Worm (Caenorhabditis elegans) whole organism, L1 larva: ENCODE measurements around the gene fbxl-3.

Source experiments
- C04F5.9 ChIP-seq: sonication (generic microtip); optimal IDR thresholded peaks from 2 replicates; lab custom pipeline; 2016; ENCODE audit warnings: missing genetic modification characterization, missing compliant biosample characterization
- C16A3.4 ChIP-seq: fragments of 150-350 bp; optimal IDR thresholded peaks from 2 replicates; lab custom pipeline; 2014; ENCODE audit warnings: missing biosample characterization, missing genetic modification characterization
- Y116A8C.19 ChIP-seq: sonication (generic microtip); optimal IDR thresholded peaks from 2 replicates; lab custom pipeline; 2016; ENCODE audit warnings: missing compliant biosample characterization, missing genetic modification characterization, borderline replicate concordance
- aha-1 ChIP-seq: fragments of 150-350 bp; optimal IDR thresholded peaks from 2 replicates; lab custom pipeline; 2014; ENCODE audit warnings: missing biosample characterization, missing genetic modification characterization
- aly-2 ChIP-seq: fragments of 150-350 bp; optimal IDR thresholded peaks from 2 replicates; lab custom pipeline; 2014; ENCODE audit warnings: missing biosample characterization, missing genetic modification characterization
- ceh-63 ChIP-seq: fragments of 200-800 bp; sonication (Bioruptor generic); optimal IDR thresholded peaks from 2 replicates; lab custom pipeline; 2018; ENCODE audit warnings: mild to moderate bottlenecking, missing genetic modification characterization, missing compliant biosample characterization
- ceh-8 ChIP-seq: fragments of 200-800 bp; sonication (Bioruptor generic); optimal IDR thresholded peaks from 2 replicates; lab custom pipeline; 2018; ENCODE audit warnings: mild to moderate bottlenecking, missing genetic modification characterization, moderate library complexity, missing compliant biosample characterization
- ceh-90 ChIP-seq: sonication (generic microtip); optimal IDR thresholded peaks from 2 replicates; lab custom pipeline; 2016; ENCODE audit warnings: missing genetic modification characterization, missing compliant biosample characterization
- dsc-1 ChIP-seq: sonication (generic microtip); optimal IDR thresholded peaks from 2 replicates; lab custom pipeline; 2016; ENCODE audit warnings: mild to moderate bottlenecking, missing genetic modification characterization, missing compliant biosample characterization
- efl-1 ChIP-seq, 4 experiments: fragments of 150-350 bp; optimal IDR thresholded peaks in 3 of 4; peaks in 1 of 4; 1 replicate in 1 of 4; 2 replicates in 3 of 4; lab custom pipeline; 2014; ENCODE audit warnings: missing biosample characterization in 2 of 4, missing genetic modification characterization in 2 of 4, missing genetic modification reagents in 2 of 4
- egl-13 ChIP-seq: sonication (generic microtip); optimal IDR thresholded peaks from 2 replicates; lab custom pipeline; 2016; ENCODE audit warnings: missing genotype, missing genetic modification reagents, missing genetic modification characterization, missing compliant biosample characterization
- fos-1 ChIP-seq: fragments of 150-350 bp; optimal IDR thresholded peaks from 2 replicates; lab custom pipeline; 2014; ENCODE audit warnings: missing biosample characterization, missing genetic modification characterization
- grh-1 ChIP-seq: fragments of 200-800 bp; sonication (Bioruptor generic); IDR thresholded peaks from 2 replicates; pipeline ENCODE4 v1.3.6; 2022; ENCODE audit warnings: missing genetic modification reagents, missing genetic modification characterization, missing compliant biosample characterization
- hlh-17 ChIP-seq: fragments of 200-800 bp; sonication (Bioruptor generic); optimal IDR thresholded peaks from 2 replicates; lab custom pipeline; 2018; ENCODE audit warnings: missing genetic modification characterization, mild to moderate bottlenecking, missing compliant biosample characterization, moderate library complexity, borderline replicate concordance
- hlh-4 ChIP-seq: sonication (generic microtip); optimal IDR thresholded peaks from 2 replicates; lab custom pipeline; 2016; ENCODE audit warnings: mild to moderate bottlenecking, missing genetic modification characterization, missing compliant biosample characterization
- jun-1 ChIP-seq: fragments of 150-350 bp; optimal IDR thresholded peaks from 2 replicates; lab custom pipeline; 2014; ENCODE audit warnings: missing biosample characterization, missing genetic modification reagents, missing genetic modification characterization
- lin-13 ChIP-seq: fragments of 150-350 bp; optimal IDR thresholded peaks from 2 replicates; lab custom pipeline; 2014; ENCODE audit warnings: missing biosample characterization, missing genetic modification reagents, missing genetic modification characterization
- lin-14 ChIP-seq: fragments of 200-800 bp; sonication (Bioruptor generic); optimal IDR thresholded peaks from 2 replicates; lab custom pipeline; 2018; ENCODE audit warnings: mild to moderate bottlenecking, missing genetic modification characterization, moderate library complexity, missing compliant biosample characterization
- lin-15B ChIP-seq: fragments of 150-350 bp; sonication (generic microtip); optimal IDR thresholded peaks from 3 replicates; lab custom pipeline; 2014; ENCODE audit warnings: missing biosample characterization, missing genetic modification characterization
- lin-35 ChIP-seq, 2 experiments: fragments of 150-350 bp; optimal IDR thresholded peaks; 2 replicates each; lab custom pipeline; 2014; ENCODE audit warnings: missing biosample characterization in 2 of 2, missing genetic modification characterization in 2 of 2, missing genetic modification reagents in 2 of 2
- lin-39 ChIP-seq: fragments of 150-350 bp; optimal IDR thresholded peaks from 2 replicates; lab custom pipeline; 2014; ENCODE audit warnings: missing biosample characterization, missing genetic modification reagents, missing genetic modification characterization
- lir-3 ChIP-seq: sonication (generic microtip); optimal IDR thresholded peaks from 2 replicates; lab custom pipeline; 2016; ENCODE audit warnings: mild to moderate bottlenecking, missing genetic modification characterization, moderate library complexity, missing compliant biosample characterization; ENCODE audit not compliant: poor library complexity
- lsy-2 ChIP-seq, 2 experiments: fragments of 150-350 bp; optimal IDR thresholded peaks; 2 replicates each; lab custom pipeline; 2014; ENCODE audit warnings: missing biosample characterization in 2 of 2, missing genetic modification characterization in 2 of 2
- mdl-1 ChIP-seq, 2 experiments: fragments of 150-350 bp; optimal IDR thresholded peaks; 2 replicates each; lab custom pipeline; 2014 to 2017; ENCODE audit warnings: missing biosample characterization in 2 of 2, missing genetic modification characterization in 2 of 2, inconsistent platforms in 1 of 2
- nhr-12 ChIP-seq: sonication (generic microtip); optimal IDR thresholded peaks from 2 replicates; lab custom pipeline; 2017; ENCODE audit warnings: missing biosample characterization, missing genetic modification characterization
- nhr-20 ChIP-seq: sonication (generic microtip); optimal IDR thresholded peaks from 2 replicates; lab custom pipeline; 2016; ENCODE audit warnings: mild to moderate bottlenecking, missing genetic modification characterization, missing compliant biosample characterization
- nhr-28 ChIP-seq: fragments of 150-350 bp; optimal IDR thresholded peaks from 2 replicates; lab custom pipeline; 2014; ENCODE audit warnings: missing biosample characterization, missing genetic modification characterization
- nhr-47 ChIP-seq: sonication (generic microtip); optimal IDR thresholded peaks from 2 replicates; lab custom pipeline; 2016; ENCODE audit warnings: mild to moderate bottlenecking, missing genetic modification characterization, moderate library complexity, missing compliant biosample characterization
- nhr-71 ChIP-seq: sonication (generic microtip); optimal IDR thresholded peaks from 2 replicates; lab custom pipeline; 2016; ENCODE audit warnings: mild to moderate bottlenecking, missing genetic modification characterization, moderate library complexity, missing compliant biosample characterization
- nhr-84 ChIP-seq: sonication (generic microtip); optimal IDR thresholded peaks from 2 replicates; lab custom pipeline; 2017; ENCODE audit warnings: missing biosample characterization, missing genetic modification characterization
- nhr-90 ChIP-seq: sonication (generic microtip); optimal IDR thresholded peaks from 2 replicates; lab custom pipeline; 2016; ENCODE audit warnings: mild to moderate bottlenecking, missing genetic modification characterization, missing compliant biosample characterization; ENCODE audit not compliant: poor library complexity
- rnt-1 ChIP-seq: sonication (generic microtip); optimal IDR thresholded peaks from 2 replicates; lab custom pipeline; 2016; ENCODE audit warnings: mild to moderate bottlenecking, missing genetic modification characterization, moderate library complexity, missing compliant biosample characterization
- skn-1 ChIP-seq: fragments of 150-350 bp; optimal IDR thresholded peaks from 2 replicates; lab custom pipeline; 2014; ENCODE audit warnings: missing biosample characterization, missing genetic modification characterization
- snpc-4 ChIP-seq: fragments of 150-350 bp; optimal IDR thresholded peaks from 2 replicates; lab custom pipeline; 2014; ENCODE audit warnings: missing biosample characterization, missing genetic modification characterization
- snu-23 ChIP-seq: sonication (generic microtip); optimal IDR thresholded peaks from 2 replicates; lab custom pipeline; 2016; ENCODE audit warnings: missing genetic modification characterization, missing compliant biosample characterization
- sox-4 ChIP-seq: sonication (generic microtip); optimal IDR thresholded peaks from 2 replicates; lab custom pipeline; 2016; ENCODE audit warnings: missing genetic modification characterization, missing compliant biosample characterization
- sptf-1 ChIP-seq: fragments of 150-350 bp; optimal IDR thresholded peaks from 2 replicates; lab custom pipeline; 2014; ENCODE audit warnings: missing biosample characterization, missing genetic modification characterization
- swsn-7 ChIP-seq: sonication (generic microtip); optimal IDR thresholded peaks from 2 replicates; lab custom pipeline; 2016; ENCODE audit warnings: missing genetic modification characterization, missing compliant biosample characterization
- tbx-2 ChIP-seq: sonication (generic microtip); optimal IDR thresholded peaks from 2 replicates; lab custom pipeline; 2016; ENCODE audit warnings: missing genetic modification characterization, missing compliant biosample characterization
- tlp-1 ChIP-seq: fragments of 150-350 bp; optimal IDR thresholded peaks from 2 replicates; lab custom pipeline; 2014; ENCODE audit warnings: missing biosample characterization, missing genetic modification characterization
- unc-130 ChIP-seq: fragments of 150-350 bp; optimal IDR thresholded peaks from 2 replicates; lab custom pipeline; 2017; ENCODE audit warnings: missing biosample characterization, missing genetic modification characterization, inconsistent platforms
- unc-86 ChIP-seq: sonication (generic microtip); optimal IDR thresholded peaks from 2 replicates; lab custom pipeline; 2016; ENCODE audit warnings: missing genetic modification characterization, missing compliant biosample characterization
- vab-15 ChIP-seq: sonication (generic microtip); optimal IDR thresholded peaks from 2 replicates; lab custom pipeline; 2017; ENCODE audit warnings: missing genotype, mild to moderate bottlenecking, missing genetic modification characterization, missing compliant biosample characterization
- xbp-1 ChIP-seq: sonication (generic microtip); optimal IDR thresholded peaks from 2 replicates; lab custom pipeline; 2016; ENCODE audit warnings: missing genetic modification characterization, missing compliant biosample characterization
- zag-1 ChIP-seq: fragments of 150-350 bp; optimal IDR thresholded peaks from 2 replicates; lab custom pipeline; 2014; ENCODE audit warnings: missing biosample characterization, missing genetic modification characterization
- zip-4 ChIP-seq: fragments of 200-800 bp; sonication (Bioruptor generic); optimal IDR thresholded peaks from 2 replicates; lab custom pipeline; 2018; ENCODE audit warnings: mild to moderate bottlenecking, missing genetic modification characterization, moderate library complexity, missing compliant biosample characterization

The fbxl-3 gene

ce11 chrII:5358137-5358745, 40.5 kb downstream of the fbxl-3 start, which contains the start of the genes F09E5.11 and bmy-1 (continued):
- peak; percentile 82 for TF ChIP-seq nhr-90 (tag; lab: Kevin White, UChicago)
- TF ChIP-seq zag-1, result no peak
- TF ChIP-seq dsc-1 (tag; lab: Kevin White, UChicago), result peak; percentile 85
- peak; percentile 89 for TF ChIP-seq C16A3.4 (tag; lab: Kevin White, UChicago)
- no peak for TF ChIP-seq sptf-1
- TF ChIP-seq lir-3, result peak; percentile 95
- peak; percentile 85 for TF ChIP-seq ceh-90 (tag; lab: Kevin White, UChicago)
- peak; percentile 85 for TF ChIP-seq unc-86 (tag; lab: Kevin White, UChicago)
- TF ChIP-seq efl-1 (optimal IDR thresholded peaks at IDR 0.05; lab: Kevin White, UChicago), result peak; percentile 81
- peak; percentile 73 to 98 for TF ChIP-seq efl-1 (GFP tag; optimal IDR thresholded peaks at IDR 0.05 in 1 of 2; lab: Kevin White, UChicago)
- peak; percentile 84 for TF ChIP-seq snu-23 (GFP tag; lab: Kevin White, UChicago)
- TF ChIP-seq fos-1 (tag; lab: Kevin White, UChicago), result peak; percentile 45
- TF ChIP-seq Y116A8C.19 (tag; lab: Kevin White, UChicago), result peak; percentile 29
- no peak for TF ChIP-seq aha-1 (tag; lab: Kevin White, UChicago)
- no peak for TF ChIP-seq tlp-1 (tag; lab: Kevin White, UChicago)
- peak; percentile 94 for TF ChIP-seq nhr-71
- peak; percentile 55 for TF ChIP-seq lin-39
- TF ChIP-seq nhr-20 (tag; lab: Kevin White, UChicago), result peak; percentile 86
- peak; percentile 66 for TF ChIP-seq sox-4
- TF ChIP-seq egl-13 (tag; lab: Kevin White, UChicago), result peak; percentile 87
- peak; percentile 99 for TF ChIP-seq rnt-1 (tag; lab: Kevin White, UChicago)
- peak; percentile 86 for TF ChIP-seq swsn-7 (tag; lab: Kevin White, UChicago)
- TF ChIP-seq hlh-4 (tag; lab: Kevin White, UChicago), result no peak
- no peak for TF ChIP-seq nhr-12
- TF ChIP-seq unc-130 (tag; lab: Kevin White, UChicago), result peak; percentile 64
- peak; percentile 80 to 81 for TF ChIP-seq lsy-2 (tag; optimal IDR thresholded peaks at IDR 0.05; lab: Kevin White, UChicago)
- TF ChIP-seq aly-2 (tag; lab: Kevin White, UChicago), result no peak
- TF ChIP-seq nhr-47 (tag; lab: Kevin White, UChicago), result peak; percentile 91
- peak; percentile 84 for TF ChIP-seq skn-1 (tag; lab: Kevin White, UChicago)
- TF ChIP-seq nhr-84, result no peak
- peak; percentile 69 for TF ChIP-seq jun-1 (tag; lab: Kevin White, UChicago)
- TF ChIP-seq tbx-2 (tag; lab: Kevin White, UChicago), result peak; percentile 91
- TF ChIP-seq lin-14 (GFP tag; lab: Kevin White, UChicago), result peak; percentile 91
- peak; percentile 67 for TF ChIP-seq ceh-8 (GFP tag; lab: Kevin White, UChicago)
- no peak for TF ChIP-seq nhr-28 (tag; lab: Kevin White, UChicago)
- TF ChIP-seq lin-13, result peak; percentile 86
- no peak for TF ChIP-seq hlh-17 (GFP tag; lab: Kevin White, UChicago)
- peak in 1 of 2 experiments; percentile 26 for TF ChIP-seq mdl-1 (tag; optimal IDR thresholded peaks at IDR 0.05; lab: Kevin White, UChicago)
- peak; percentile 88 for TF ChIP-seq lin-15B (tag; lab: Kevin White, UChicago)
- TF ChIP-seq vab-15 (tag; lab: Kevin White, UChicago), result peak; percentile 18
- peak; percentile 74 to 79 for TF ChIP-seq lin-35 (GFP tag; optimal IDR thresholded peaks at IDR 0.05; lab: Kevin White, UChicago)
- peak; percentile 85 for TF ChIP-seq xbp-1 (tag; lab: Kevin White, UChicago)
- peak; percentile 60 for TF ChIP-seq snpc-4 (tag; lab: Kevin White, UChicago)
- TF ChIP-seq C04F5.9 (tag; lab: Kevin White, UChicago), result peak; percentile 60
- TF ChIP-seq ceh-63 (GFP tag; lab: Kevin White, UChicago), result no peak
- peak; percentile 66 for TF ChIP-seq grh-1 (GFP tag; lab: Robert Waterston, UW)
- TF ChIP-seq zip-4 (GFP tag; lab: Kevin White, UChicago), result peak; percentile 46
